Worm (Caenorhabditis elegans) whole organism, young adult: ENCODE results near the gene dnj-11.

Source experiments
- C06A6.2 ChIP-seq: fragments of 200-800 bp; sonication (Bioruptor generic); conservative IDR thresholded peaks from 2 replicates; pipeline ENCODE4 v1.3.6; 2022; ENCODE audit warnings: missing genetic modification characterization, missing compliant biosample characterization
- K11D2.4 ChIP-seq: fragments of 200-800 bp; sonication (Bioruptor generic); IDR thresholded peaks from 2 replicates; pipeline ENCODE4 v1.3.6; 2022; ENCODE audit warnings: missing genetic modification reagents, missing genetic modification characterization, missing compliant biosample characterization
- lin-54 ChIP-seq: fragments of 200-800 bp; sonication (Bioruptor generic); optimal IDR thresholded peaks from 2 replicates; lab custom pipeline; 2018; ENCODE audit warnings: mild to moderate bottlenecking, missing genetic modification characterization, missing compliant biosample characterization
- pha-4 ChIP-seq: fragments of 150-350 bp; sonication (generic microtip); optimal IDR thresholded peaks from 2 replicates; lab custom pipeline; 2014; ENCODE audit warnings: missing biosample characterization, missing genetic modification reagents, missing genetic modification characterization
- snpc-4 ChIP-seq, 5 experiments: fragments of 150-350 bp in 1 of 5; sonication (generic microtip) in 4 of 5; optimal IDR thresholded peaks; 2 replicates each; lab custom pipeline; 2014 to 2018; ENCODE audit warnings: missing genetic modification characterization in 5 of 5, missing biosample characterization in 3 of 5, antibody characterized with exemption in 2 of 5, mild to moderate bottlenecking in 2 of 5, missing compliant biosample characterization in 2 of 5, missing genotype in 2 of 5, moderate library complexity in 2 of 5, missing genetic modification reagents in 1 of 5

DNA sequence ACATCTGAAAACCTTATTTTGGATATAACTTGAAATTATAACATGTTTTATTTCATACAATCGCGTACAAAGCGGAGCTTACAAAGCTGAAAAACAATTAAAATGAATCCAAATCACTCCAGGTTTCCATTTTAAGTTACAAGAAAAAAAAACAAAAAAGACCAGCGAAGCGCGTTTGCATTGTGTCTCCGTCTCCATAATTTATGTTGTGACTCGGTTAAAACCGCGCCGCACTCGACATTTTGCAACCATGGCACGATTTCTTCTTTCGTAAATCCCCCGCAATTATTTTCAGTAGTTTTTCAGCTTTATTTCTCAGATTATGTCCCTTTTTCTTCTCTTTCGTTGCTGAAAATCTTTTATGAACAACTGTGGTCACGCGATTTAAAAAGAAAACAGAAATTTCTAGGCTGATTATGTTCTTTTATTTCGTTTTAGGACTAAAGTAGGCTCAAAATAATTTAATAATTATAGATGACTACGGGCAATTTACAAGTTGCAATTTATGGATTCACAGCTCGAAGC, at the start of gene dnj-11, which contains the start of gene F38A5.2:
- no peak for TF ChIP-seq C06A6.2 (GFP tag; lab: Robert Waterston, UW)
- TF ChIP-seq lin-54 (GFP tag; lab: Kevin White, UChicago): peak; percentile 47
- TF ChIP-seq K11D2.4: no peak
- peak; percentile 66 for TF ChIP-seq pha-4 (tag; lab: Kevin White, UChicago)
- peak; percentile 45 for TF ChIP-seq snpc-4 (GFP tag; optimal IDR thresholded peaks at IDR 0.05; lab: Kevin White, UChicago)
- peak in 3 of 4 experiments; percentile 77 to 87 (median 80) for TF ChIP-seq snpc-4 (tag; optimal IDR thresholded peaks at IDR 0.05; lab: Kevin White, UChicago)
